Worm (Caenorhabditis elegans) whole organism, L4/young adult: Measurements from ENCODE around the gene rps-4.

Experiments
- W03F9.2 ChIP-seq: fragments of 150-350 bp; optimal IDR thresholded peaks from 2 replicates; lab custom pipeline; 2014; ENCODE audit warnings: missing biosample characterization, missing genetic modification characterization
- dao-5 ChIP-seq: sonication (generic microtip); optimal IDR thresholded peaks from 2 replicates; lab custom pipeline; 2016; ENCODE audit warnings: missing genotype, missing genetic modification characterization, moderate library complexity, missing compliant biosample characterization

DNA sequence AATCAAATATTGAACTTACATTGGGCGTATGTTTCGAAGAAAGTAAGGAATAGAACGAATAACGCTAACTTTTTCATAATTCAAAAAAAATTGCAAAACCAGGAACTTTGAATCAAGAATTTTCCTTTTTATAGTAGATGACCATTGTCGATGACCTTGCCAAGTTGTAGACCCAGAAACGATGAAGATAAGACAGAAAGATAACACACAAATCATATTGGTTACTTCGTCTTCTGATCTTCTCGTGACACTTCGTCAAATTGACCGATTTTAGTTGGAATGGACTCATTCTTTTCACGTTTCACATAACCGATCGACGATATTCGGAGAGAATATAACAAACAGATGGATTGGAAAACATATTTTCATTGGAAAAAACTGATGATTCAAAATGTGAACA is 47.3 kb upstream of the rps-4 start, which contains the start of gene grsp-3:
- no peak for TF ChIP-seq dao-5 (tag; lab: Kevin White, UChicago)
- no peak for TF ChIP-seq W03F9.2 (tag; lab: Kevin White, UChicago)
